Fruit fly (Drosophila melanogaster): ENCODE data around the gene Acer.
A peak's percentile ranks its signal among the peaks of the same experiment; 100 is the strongest.

Gene Acer

DNA sequence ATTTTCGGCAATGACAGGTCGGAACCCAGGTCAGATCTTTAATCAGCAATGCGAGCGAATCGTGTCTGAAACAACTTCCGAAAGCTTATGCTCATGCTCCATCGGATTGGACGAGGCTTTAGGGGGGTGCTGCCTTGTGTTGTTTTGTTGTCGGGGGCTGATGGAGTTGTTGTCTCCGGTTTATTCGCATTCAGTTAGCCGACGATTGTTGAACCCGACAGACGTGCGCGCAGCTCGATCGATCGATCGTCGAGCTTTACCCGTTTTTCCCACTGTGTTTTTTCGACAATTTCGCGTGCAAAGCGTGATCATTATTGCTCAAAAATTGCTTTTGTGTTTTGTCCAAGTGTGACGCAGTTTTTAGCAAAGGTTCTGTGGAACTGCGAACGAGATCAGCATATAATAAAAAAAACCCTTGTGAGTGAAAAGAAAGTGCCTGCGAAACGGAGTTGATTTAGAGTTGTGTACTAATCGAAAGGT is 7.3 kb downstream of the Acer start, which contains the start of gene CG17834 (continued):
- TF ChIP-seq Jarid2 (GFP tag; optimal IDR thresholded peaks at IDR 0.05) (peak; percentile 88), CG14710 (tag; optimal IDR thresholded peaks at IDR 0.05) (no peak), gt (GFP tag; IDR thresholded peaks at IDR 0.05) (no peak), CG1024 (GFP tag; IDR thresholded peaks at IDR 0.05) (no peak), CG18619 (GFP tag; optimal IDR thresholded peaks at IDR 0.05) (no peak), CG9797 (GFP tag; optimal IDR thresholded peaks at IDR 0.05) (no peak), Dbx (GFP tag; IDR thresholded peaks at IDR 0.05) (peak; percentile 21; the same call in 1 of the 3 replicates), NC2β (GFP tag; optimal IDR thresholded peaks at IDR 0.05) (no peak), Bdp1 (GFP tag; optimal IDR thresholded peaks at IDR 0.05) (no peak), CG7987 (GFP tag; optimal IDR thresholded peaks at IDR 0.05) (peak; percentile 29), caup (GFP tag; optimal IDR thresholded peaks at IDR 0.05; ENCODE audit: severe bottlenecking) (peak; percentile 40), CG6254 (GFP tag; optimal IDR thresholded peaks at IDR 0.05) (no peak), CG16813 (GFP tag; IDR thresholded peaks at IDR 0.05; ENCODE audit: partially characterized antibody) (no peak), Hmr (GFP tag; optimal IDR thresholded peaks at IDR 0.05) (peak; percentile 10), H2.0 (GFP tag; IDR thresholded peaks at IDR 0.05) (no peak), cg (GFP tag; optimal IDR thresholded peaks at IDR 0.05) (no peak), Aef1 (GFP tag; IDR thresholded peaks at IDR 0.05) (0 out of 3 replicates have a peak, but pooled peaks have one; percentile 16)

DNA sequence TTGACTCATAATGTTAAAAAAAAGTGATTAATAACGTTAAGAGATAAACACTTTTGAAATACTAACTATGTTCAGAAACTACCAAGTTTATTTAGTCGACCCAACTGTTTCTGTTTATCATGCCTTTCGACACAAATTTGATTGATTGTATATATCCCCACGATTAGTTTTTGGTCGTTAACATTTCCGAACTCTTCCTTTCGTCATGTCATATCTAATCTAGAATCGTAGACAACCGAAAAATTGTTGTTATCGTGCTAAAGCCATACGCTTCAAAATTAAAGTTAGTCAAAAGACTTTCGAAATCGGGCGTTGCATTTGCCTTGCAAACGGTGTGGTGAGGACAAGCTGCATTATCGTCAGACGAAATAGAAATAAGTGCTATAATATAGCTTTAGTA is 8.5 kb downstream of the Acer start:
- 0 out of 4 replicates have a peak, but pooled peaks have one; percentile 25 for TF ChIP-seq chinmo (GFP tag; IDR thresholded peaks at IDR 0.05; ENCODE audit: partially characterized antibody)
- peak; percentile 34 for TF ChIP-seq lab (GFP tag; optimal IDR thresholded peaks at IDR 0.05)
- TF ChIP-seq TFAM (GFP tag; optimal IDR thresholded peaks at IDR 0.05), result no peak
- no peak for TF ChIP-seq fd3F (GFP tag; optimal IDR thresholded peaks at IDR 0.05)
- peak; percentile 28 for TF ChIP-seq Deaf1 (tag; optimal IDR thresholded peaks at IDR 0.05)
- TF ChIP-seq CG17385 (GFP tag; optimal IDR thresholded peaks at IDR 0.05), result no peak
- peak; percentile 37 for TF ChIP-seq sens (GFP tag)
- TF ChIP-seq grn (GFP tag; optimal IDR thresholded peaks at IDR 0.05), result peak; percentile 78
- TF ChIP-seq exex (tag; optimal IDR thresholded peaks at IDR 0.05), result peak; percentile 76
- peak; percentile 67 for TF ChIP-seq sd (tag; optimal IDR thresholded peaks at IDR 0.05)

DNA sequence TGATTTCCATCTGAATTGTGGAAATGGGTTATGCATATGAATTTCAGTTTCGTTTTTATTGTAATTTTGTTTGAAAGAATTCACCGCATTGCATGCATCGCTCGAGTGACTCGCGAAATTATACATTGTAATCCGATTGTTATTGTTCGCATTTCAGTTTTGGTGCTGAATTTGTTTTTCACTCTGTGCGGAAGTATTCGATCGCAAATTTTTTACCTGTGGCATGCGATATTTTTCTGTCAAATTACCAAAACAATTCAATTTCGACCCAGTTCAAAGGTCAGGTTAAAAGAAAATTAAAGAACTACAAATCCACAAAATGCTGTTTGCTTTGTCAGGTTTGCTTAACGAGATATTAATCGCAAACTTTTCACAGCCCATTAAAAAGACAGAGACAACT is 11.1 kb downstream of the Acer start:
- TF ChIP-seq Doc3 (GFP tag; IDR thresholded peaks at IDR 0.05; ENCODE audit: partially characterized antibody), result 0 out of 3 replicates have a peak, but pooled peaks have one; percentile 23
- TF ChIP-seq Sox100B (GFP tag; optimal IDR thresholded peaks at IDR 0.05), result no peak

DNA sequence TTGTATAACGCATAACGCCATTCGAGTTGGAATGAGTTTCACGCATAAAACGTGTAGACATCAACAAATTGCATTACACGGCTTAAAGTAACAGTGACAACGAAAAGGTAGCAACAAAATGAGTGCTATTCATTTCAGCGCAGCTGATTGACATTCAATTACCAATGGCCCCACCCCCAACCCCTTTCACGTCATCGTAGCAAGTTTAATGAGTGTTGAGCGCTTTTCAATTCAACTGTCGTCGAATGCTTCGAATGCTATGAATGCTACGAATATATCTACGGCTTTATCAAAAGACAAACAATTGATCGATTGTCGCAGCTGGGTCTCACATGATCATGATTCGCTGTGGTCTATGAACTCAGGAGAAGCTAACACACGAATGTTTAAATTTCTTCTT is 11.9 kb downstream of the Acer start:
- TF ChIP-seq CG17912 (GFP tag; optimal IDR thresholded peaks at IDR 0.05) (no peak), grau (tag; optimal IDR thresholded peaks at IDR 0.05) (no peak), tx (GFP tag; optimal IDR thresholded peaks at IDR 0.05) (no peak), gro (GFP tag; optimal IDR thresholded peaks at IDR 0.05) (no peak), Med (GFP tag) (no peak), CG17568 (GFP tag; optimal IDR thresholded peaks at IDR 0.05) (no peak), Fer1 (GFP tag; optimal IDR thresholded peaks at IDR 0.05) (no peak), hth (optimal IDR thresholded peaks at IDR 0.05) (no peak), lov (optimal IDR thresholded peaks at IDR 0.05) (no peak), lov (GFP tag; IDR thresholded peaks at IDR 0.05) (0 out of 3 replicates have a peak, but pooled peaks have one; percentile 25), unc-4 (GFP tag; IDR thresholded peaks at IDR 0.05; ENCODE audit: partially characterized antibody) (no peak), CG8924 (tag; optimal IDR thresholded peaks at IDR 0.05) (no peak), Gsc (GFP tag; IDR thresholded peaks at IDR 0.05) (no peak), Atf-2 (GFP tag; optimal IDR thresholded peaks at IDR 0.05) (no peak), kni (GFP tag; optimal IDR thresholded peaks at IDR 0.05) (peak; percentile 16), tap (tag; optimal IDR thresholded peaks at IDR 0.05) (no peak), CG8388 (GFP tag; optimal IDR thresholded peaks at IDR 0.05) (peak; percentile 9), D (optimal IDR thresholded peaks at IDR 0.05) (no peak), D (GFP tag; optimal IDR thresholded peaks at IDR 0.05) (no peak), grn (GFP tag; optimal IDR thresholded peaks at IDR 0.05) (no peak)
